Comparison of ENCODE assay signal across 4 worm cellular contexts in the genomic region with DNA sequence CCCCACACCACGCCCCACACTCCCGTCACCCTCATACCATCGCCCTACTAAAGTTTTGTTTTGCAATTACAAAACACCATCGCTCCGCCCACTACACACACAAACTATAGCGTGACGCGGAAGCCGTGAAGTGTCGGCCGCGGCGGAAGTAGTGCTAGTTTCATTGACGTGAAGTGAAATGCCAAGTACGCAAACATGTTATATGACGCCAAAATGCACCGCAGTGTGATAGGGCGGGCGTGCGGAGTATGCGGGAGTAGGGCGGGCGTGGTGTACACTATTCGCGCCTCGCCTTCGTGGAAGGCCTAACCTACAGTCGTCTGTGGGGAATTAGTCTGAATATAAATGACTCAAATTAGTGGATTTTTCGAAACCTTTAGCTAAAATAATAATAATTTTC.
A peak's percentile ranks its signal among the peaks of the same experiment; 100 is the strongest.
TF ChIP-seq lines count a peak whose summit lies in the region.

No protein-coding gene starts in this region.

TF ChIP-seq in whole organism, L1 larva, 84 proteins besides CTCF, POLR2A, EP300 and RAD21:
- TF ChIP-seq unc-86 (tag; optimal IDR thresholded peaks at IDR 0.05; lab: Kevin White, UChicago) (no peak), sup-37 (GFP tag; optimal IDR thresholded peaks at IDR 0.05; lab: Kevin White, UChicago) (no peak), snpc-4 (tag; optimal IDR thresholded peaks at IDR 0.05; lab: Kevin White, UChicago) (peak; percentile 65), hlh-17 (GFP tag; optimal IDR thresholded peaks at IDR 0.05; lab: Kevin White, UChicago; ENCODE audit: borderline replicate concordance) (no peak), xbp-1 (tag; optimal IDR thresholded peaks at IDR 0.05; lab: Kevin White, UChicago) (no peak)

TF ChIP-seq in whole organism, L4 larva, 104 proteins besides CTCF, POLR2A, EP300 and RAD21:
- TF ChIP-seq Y105C5A.15 (GFP tag; IDR thresholded peaks at IDR 0.05; lab: Robert Waterston, UW) = 0 out of 2 replicates have a peak, but pooled peaks have one; percentile 42
- TF ChIP-seq snpc-1.2 (GFP tag; IDR thresholded peaks at IDR 0.05; lab: Robert Waterston, UW) = peak; percentile 68
- TF ChIP-seq T20F7.1 (GFP tag; optimal IDR thresholded peaks at IDR 0.05; lab: Kevin White, UChicago) = no peak
- peak; percentile 23; the same call in 1 of the 2 replicates for TF ChIP-seq Y48G9A.11 (GFP tag; IDR thresholded peaks at IDR 0.05; lab: Robert Waterston, UW)
TF ChIP-seq in whole organism, L4 larva: peak in this region for 3.

TF ChIP-seq in whole organism, midembryonic, 9 proteins besides CTCF, POLR2A, EP300 and RAD21:
- TF ChIP-seq med-1 (GFP tag; optimal IDR thresholded peaks at IDR 0.05; lab: Kevin White, UChicago; ENCODE audit: insufficient read depth) (no peak), T22C8.4 (GFP tag; IDR thresholded peaks at IDR 0.05; lab: Robert Waterston, UW) (no peak), flt-1 (GFP tag; IDR thresholded peaks at IDR 0.05; lab: Robert Waterston, UW) (0 out of 2 replicates have a peak, but pooled peaks have one; percentile 15)

TF ChIP-seq in whole organism, young adult, 124 proteins besides CTCF, POLR2A, EP300 and RAD21:
- TF ChIP-seq hsf-1 (GFP tag; IDR thresholded peaks at IDR 0.05; lab: Robert Waterston, UW) (0 out of 2 replicates have a peak, but pooled peaks have one; percentile 29), snpc-4 (GFP tag; optimal IDR thresholded peaks at IDR 0.05; lab: Kevin White, UChicago) (peak; percentile 68), snpc-4 (tag; optimal IDR thresholded peaks at IDR 0.05; lab: Kevin White, UChicago) (peak; percentile 28 to 93 (median 90)), ztf-28 (GFP tag; IDR thresholded peaks at IDR 0.05; lab: Robert Waterston, UW) (no peak), B0261.1 (tag; optimal IDR thresholded peaks at IDR 0.05; lab: Kevin White, UChicago) (no peak), efl-1 (GFP tag; optimal IDR thresholded peaks at IDR 0.05; lab: Kevin White, UChicago) (peak; percentile 40), snpc-1.1 (tag; optimal IDR thresholded peaks at IDR 0.05; lab: Kevin White, UChicago; ENCODE audit: insufficient read depth) (peak; percentile 80), ceh-27 (GFP tag; optimal IDR thresholded peaks at IDR 0.05; lab: Kevin White, UChicago) (no peak), nhr-90 (tag; optimal IDR thresholded peaks at IDR 0.05; lab: Kevin White, UChicago) (no peak), ztf-3 (GFP tag; optimal IDR thresholded peaks at IDR 0.05; lab: Kevin White, UChicago) (no peak), dox-1 (GFP tag; IDR thresholded peaks at IDR 0.05; lab: Robert Waterston, UW) (0 out of 2 replicates have a peak, but pooled peaks have one; percentile 16), madf-3 (GFP tag; IDR thresholded peaks at IDR 0.05; lab: Robert Waterston, UW) (0 out of 2 replicates have a peak, but pooled peaks have one; percentile 19), hmg-1.2 (GFP tag; IDR thresholded peaks at IDR 0.05; lab: Robert Waterston, UW) (peak; percentile 65), ets-4 (GFP tag; optimal IDR thresholded peaks at IDR 0.05; lab: Kevin White, UChicago) (no peak), sptf-2 (GFP tag; optimal IDR thresholded peaks at IDR 0.05; lab: Kevin White, UChicago) (peak; percentile 19), sea-2 (GFP tag; IDR thresholded peaks at IDR 0.05; lab: Robert Waterston, UW) (no peak), madf-6 (GFP tag; IDR thresholded peaks at IDR 0.05; lab: Robert Waterston, UW) (peak; percentile 72), madf-8 (GFP tag; conservative IDR thresholded peaks at IDR 0.05; lab: Robert Waterston, UW) (peak; percentile 29; the same call in 1 of the 2 replicates), rcor-1 (GFP tag; IDR thresholded peaks at IDR 0.05; lab: Robert Waterston, UW) (peak; percentile 75; the same call in 1 of the 2 replicates), him-1 (tag; optimal IDR thresholded peaks at IDR 0.05; lab: Kevin White, UChicago) (peak; percentile 62), pbrm-1 (GFP tag; IDR thresholded peaks at IDR 0.05; lab: Robert Waterston, UW) (peak; percentile 76)
